Worm (Caenorhabditis elegans) whole organism, midembryonic: Measurements from ENCODE around the gene ncx-2.
A peak's percentile ranks its signal among the peaks of the same experiment; 100 is the strongest.

Experiments used
- T22C8.4 ChIP-seq: fragments of 200-800 bp; sonication (Bioruptor generic); IDR thresholded peaks from 2 replicates; pipeline ENCODE4 v1.3.6; 2022; ENCODE audit warnings: missing genetic modification characterization, missing compliant biosample characterization
- cog-1 ChIP-seq: sonication (generic microtip); optimal IDR thresholded peaks from 2 replicates; lab custom pipeline; 2016; ENCODE audit warnings: missing genetic modification characterization, missing compliant biosample characterization
- flt-1 ChIP-seq: fragments of 200-800 bp; sonication (Bioruptor generic); IDR thresholded peaks from 2 replicates; pipeline ENCODE4 v1.3.6; 2022; ENCODE audit warnings: missing genetic modification characterization, missing compliant biosample characterization
- klf-2 ChIP-seq: fragments of 200-800 bp; sonication (Bioruptor generic); conservative IDR thresholded peaks from 2 replicates; pipeline ENCODE4 v1.3.6; 2022; ENCODE audit warnings: missing genetic modification reagents, missing genetic modification characterization, missing compliant biosample characterization
- med-1 ChIP-seq: sonication (generic microtip); optimal IDR thresholded peaks from 2 replicates; lab custom pipeline; 2017; ENCODE audit warnings: missing genetic modification characterization, mild to moderate bottlenecking, missing compliant biosample characterization, antibody characterized with exemption, missing genetic modification reagents; ENCODE audit not compliant: insufficient read depth
- ref-1 ChIP-seq: fragments of 200-800 bp; sonication (Bioruptor generic); conservative IDR thresholded peaks from 2 replicates; pipeline ENCODE4 v1.3.6; 2022; ENCODE audit warnings: missing genetic modification reagents, missing genetic modification characterization, missing compliant biosample characterization
- tab-1 ChIP-seq: fragments of 200-800 bp; sonication (Bioruptor generic); IDR thresholded peaks from 2 replicates; pipeline ENCODE4 v1.3.6; 2022; ENCODE audit warnings: missing genetic modification characterization, missing compliant biosample characterization
- ztf-23 ChIP-seq: fragments of 200-800 bp; sonication (Bioruptor generic); IDR thresholded peaks from 2 replicates; pipeline ENCODE4 v1.3.6; 2022; ENCODE audit warnings: missing genetic modification reagents, missing genetic modification characterization, missing compliant biosample characterization
- ztf-29 ChIP-seq: fragments of 200-800 bp; sonication (Bioruptor generic); IDR thresholded peaks from 2 replicates; pipeline ENCODE4 v1.3.6; 2022; ENCODE audit warnings: missing genetic modification reagents, missing genetic modification characterization, missing compliant biosample characterization

The ncx-2 gene

ce11 chrV:5303389-5303788 is at the start of gene ncx-2:
ncx-2 (plus strand) TSS chrV:5303689.
- TF ChIP-seq ztf-29, result no peak
- TF ChIP-seq T22C8.4 (GFP tag; lab: Robert Waterston, UW), result no peak
- TF ChIP-seq med-1 (GFP tag; lab: Kevin White, UChicago), result no peak
- no peak for TF ChIP-seq tab-1 (GFP tag; lab: Robert Waterston, UW)

DNA sequence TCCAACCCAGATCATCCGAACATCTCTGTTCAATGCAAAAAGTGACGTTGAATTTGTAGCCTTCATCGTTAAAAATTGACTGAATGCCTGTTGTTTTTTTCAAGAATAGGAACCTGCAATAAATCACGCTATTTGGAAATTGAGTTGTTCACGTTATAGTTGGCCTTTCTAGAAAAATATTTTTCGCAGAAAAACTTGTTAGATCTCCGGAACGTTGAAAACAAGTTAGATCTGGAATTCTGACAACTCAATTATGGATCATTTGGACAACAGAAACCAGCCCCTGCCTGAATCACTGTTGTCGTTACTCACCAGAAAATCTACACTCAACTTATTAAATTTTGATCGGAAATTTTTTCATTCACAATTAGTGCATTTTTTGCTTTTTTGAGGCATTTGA is 46.1 kb upstream of the ncx-2 start, which contains the start of gene srt-67:
srt-67 (minus strand) TSS at position 101 of the 400 bp plus-strand sequence.
- TF ChIP-seq tab-1 (GFP tag; lab: Robert Waterston, UW), result no peak
- TF ChIP-seq klf-2 (GFP tag; lab: Robert Waterston, UW), result no peak
- TF ChIP-seq ref-1, result no peak
- TF ChIP-seq ztf-29, result no peak
- no peak for TF ChIP-seq cog-1 (tag; lab: Kevin White, UChicago)
- TF ChIP-seq med-1 (GFP tag; lab: Kevin White, UChicago), result no peak
- TF ChIP-seq ztf-23 (GFP tag; lab: Robert Waterston, UW), result no peak
- TF ChIP-seq T22C8.4 (GFP tag; lab: Robert Waterston, UW), result no peak
- TF ChIP-seq flt-1 (GFP tag; lab: Robert Waterston, UW), result no peak

DNA sequence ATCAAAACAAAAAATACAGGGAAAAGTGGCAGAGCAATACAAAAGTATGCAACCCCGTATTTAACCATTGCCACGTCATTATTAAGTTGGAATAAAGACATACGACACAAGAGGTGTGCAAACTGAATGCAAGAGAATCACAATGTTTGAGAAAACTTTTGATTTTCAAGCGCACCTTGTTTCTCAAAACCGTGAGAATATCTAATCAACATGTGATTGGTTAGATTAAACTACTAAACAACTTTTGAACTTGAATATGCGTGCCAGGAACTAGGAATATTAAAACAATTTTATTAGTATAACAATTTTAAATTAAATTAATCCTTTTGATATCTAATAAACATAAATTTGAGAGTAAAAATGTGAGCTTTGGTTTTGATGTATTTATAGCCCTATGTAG is 44.0 kb upstream of the ncx-2 start, which contains the start of gene srt-70:
srt-70 (minus strand) TSS at position 101 of the 400 bp plus-strand sequence.
- TF ChIP-seq ztf-23 (GFP tag; lab: Robert Waterston, UW) (no peak), cog-1 (tag; lab: Kevin White, UChicago) (no peak), klf-2 (GFP tag; lab: Robert Waterston, UW) (no peak), tab-1 (GFP tag; lab: Robert Waterston, UW) (no peak), ref-1 (no peak), flt-1 (GFP tag; lab: Robert Waterston, UW) (no peak), med-1 (GFP tag; lab: Kevin White, UChicago) (no peak)

DNA sequence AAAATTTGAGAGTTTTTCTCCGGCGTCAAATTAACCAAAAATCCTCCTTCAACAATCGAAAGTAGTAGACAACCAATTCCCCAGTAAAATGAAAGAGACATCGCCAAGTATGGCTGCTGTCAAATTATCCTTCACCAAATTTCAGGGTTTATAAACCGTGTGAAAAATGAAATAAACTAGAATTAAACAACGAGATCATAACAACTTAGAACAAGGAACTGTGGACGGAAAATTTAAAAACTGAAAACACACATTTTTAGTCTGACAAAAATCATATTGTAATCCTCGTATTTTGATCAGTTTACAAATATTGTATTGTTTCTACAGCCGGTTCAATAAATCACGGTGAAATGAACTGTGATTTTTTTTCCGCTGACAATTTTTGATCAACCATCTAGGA is 40.5 kb upstream of the ncx-2 start, which contains the start of gene cest-30:
cest-30 (minus strand) TSS at position 101 of the 400 bp plus-strand sequence.
- TF ChIP-seq med-1 (GFP tag; lab: Kevin White, UChicago) (no peak), T22C8.4 (GFP tag; lab: Robert Waterston, UW) (no peak), ref-1 (no peak), ztf-23 (GFP tag; lab: Robert Waterston, UW) (no peak), cog-1 (tag; lab: Kevin White, UChicago) (no peak), ztf-29 (no peak), klf-2 (GFP tag; lab: Robert Waterston, UW) (no peak)

DNA sequence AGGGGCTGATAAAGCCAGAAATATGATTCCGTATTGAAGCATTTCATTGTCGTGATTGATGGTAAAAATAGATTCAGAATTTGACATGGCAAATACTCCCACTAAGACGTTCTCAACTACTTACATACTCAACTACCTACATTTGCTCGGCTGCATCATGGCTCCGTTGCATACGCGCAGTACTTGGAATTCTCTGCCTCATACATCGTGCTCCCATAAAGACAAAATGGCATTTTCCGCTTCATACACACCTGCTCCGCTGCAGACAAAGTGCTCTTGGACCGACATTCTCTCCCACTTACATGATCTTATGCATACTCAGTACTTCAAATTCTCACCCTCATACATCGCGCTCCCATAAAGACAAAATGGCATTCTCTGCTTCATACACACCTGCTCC is 37.9 kb upstream of the ncx-2 start, which contains the start of the genes srt-69 and B0238.12:
srt-69 (minus strand) TSS at position 101 of the 400 bp plus-strand sequence.
B0238.12 (plus strand) TSS at position 264 of the 400 bp plus-strand sequence.
- TF ChIP-seq klf-2 (GFP tag; lab: Robert Waterston, UW), result no peak
- no peak for TF ChIP-seq T22C8.4 (GFP tag; lab: Robert Waterston, UW)
- TF ChIP-seq ztf-23 (GFP tag; lab: Robert Waterston, UW), result no peak
- no peak for TF ChIP-seq cog-1 (tag; lab: Kevin White, UChicago)
- no peak for TF ChIP-seq ztf-29
- TF ChIP-seq flt-1 (GFP tag; lab: Robert Waterston, UW), result no peak
- TF ChIP-seq tab-1 (GFP tag; lab: Robert Waterston, UW), result no peak
- no peak for TF ChIP-seq ref-1
- TF ChIP-seq med-1 (GFP tag; lab: Kevin White, UChicago), result no peak

- TF ChIP-seq T22C8.4 (GFP tag; lab: Robert Waterston, UW) (0 out of 2 replicates have a peak, but pooled peaks have one; percentile 35), med-1 (GFP tag; lab: Kevin White, UChicago) (no peak), flt-1 (GFP tag; lab: Robert Waterston, UW) (no peak), ref-1 (no peak)
These were observed 34.4 kb upstream of the ncx-2 start, which contains the start of gene penr-1 for ce11 chrV:5269024-5269535. penr-1 (plus strand) TSS chrV:5269485.

DNA sequence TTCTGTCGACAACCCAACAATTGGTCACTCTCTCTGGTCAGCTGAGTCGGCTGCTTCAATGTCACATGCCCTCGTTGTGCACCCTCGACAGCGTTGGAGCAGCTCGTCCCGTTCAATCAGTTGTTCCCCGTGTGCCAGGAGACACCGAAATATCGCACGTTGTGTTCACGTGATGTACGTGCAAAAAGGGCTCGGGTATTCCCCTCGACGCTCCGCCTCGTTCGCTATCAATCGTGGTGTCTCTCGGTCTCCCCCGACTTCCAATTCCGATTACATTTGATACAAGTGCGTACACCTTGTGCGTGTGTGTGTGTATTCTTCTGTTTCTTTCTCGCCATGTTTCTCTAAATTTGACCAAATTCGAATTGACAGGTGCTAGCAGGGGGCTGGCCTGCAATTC is 32.0 kb upstream of the ncx-2 start:
- no peak for TF ChIP-seq klf-2 (GFP tag; lab: Robert Waterston, UW)
- TF ChIP-seq cog-1 (tag; lab: Kevin White, UChicago), result peak; percentile 12

ce11 chrV:5272034-5272433 is 31.5 kb upstream of the ncx-2 start:
- no peak for TF ChIP-seq ztf-23 (GFP tag; lab: Robert Waterston, UW)
- TF ChIP-seq klf-2 (GFP tag; lab: Robert Waterston, UW), result no peak
- TF ChIP-seq cog-1 (tag; lab: Kevin White, UChicago), result no peak
- TF ChIP-seq ref-1, result no peak
- no peak for TF ChIP-seq T22C8.4 (GFP tag; lab: Robert Waterston, UW)
- no peak for TF ChIP-seq ztf-29
- TF ChIP-seq med-1 (GFP tag; lab: Kevin White, UChicago), result no peak
- TF ChIP-seq tab-1 (GFP tag; lab: Robert Waterston, UW), result no peak
- no peak for TF ChIP-seq flt-1 (GFP tag; lab: Robert Waterston, UW)

- TF ChIP-seq cog-1 (tag; lab: Kevin White, UChicago), result no peak
- TF ChIP-seq flt-1 (GFP tag; lab: Robert Waterston, UW), result 0 out of 2 replicates have a peak, but pooled peaks have one; percentile 20
- no peak for TF ChIP-seq med-1 (GFP tag; lab: Kevin White, UChicago)
- TF ChIP-seq tab-1 (GFP tag; lab: Robert Waterston, UW), result no peak
- TF ChIP-seq ztf-29, result no peak
- no peak for TF ChIP-seq T22C8.4 (GFP tag; lab: Robert Waterston, UW)
These were observed 30.8 kb upstream of the ncx-2 start for ce11 chrV:5272619-5273074.

DNA sequence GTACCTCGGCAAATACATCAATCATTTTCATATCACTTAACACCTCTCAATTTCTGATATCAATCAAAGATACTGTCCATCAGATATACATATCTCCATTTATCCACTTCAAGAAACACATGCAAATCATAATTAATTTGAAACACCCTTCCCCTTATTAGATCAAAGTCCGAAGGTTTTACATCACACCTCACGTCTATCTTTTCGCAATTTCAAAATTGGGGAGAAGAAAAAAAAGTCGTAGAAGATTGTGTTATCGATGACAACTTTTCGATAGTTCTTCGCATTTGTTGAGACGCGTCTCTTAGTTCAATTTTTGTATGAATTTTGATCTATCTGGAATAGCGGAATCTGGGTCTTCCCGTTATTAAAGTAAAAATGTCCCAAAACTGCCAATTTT is 30.2 kb upstream of the ncx-2 start:
- TF ChIP-seq flt-1 (GFP tag; lab: Robert Waterston, UW) (no peak), ztf-29 (no peak), cog-1 (tag; lab: Kevin White, UChicago) (no peak), med-1 (GFP tag; lab: Kevin White, UChicago) (no peak), tab-1 (GFP tag; lab: Robert Waterston, UW) (no peak), T22C8.4 (GFP tag; lab: Robert Waterston, UW) (no peak), ref-1 (no peak)
